Worm (Caenorhabditis elegans) whole organism, L2 larva: Measurements from ENCODE around the gene irld-64.

Experiments
- F13H6.1 ChIP-seq: sonication (generic microtip); optimal IDR thresholded peaks from 2 replicates; lab custom pipeline; 2016; ENCODE audit warnings: missing genetic modification characterization, missing compliant biosample characterization
- R02D3.7 ChIP-seq: fragments of 150-350 bp; optimal IDR thresholded peaks from 2 replicates; lab custom pipeline; 2014; ENCODE audit warnings: missing biosample characterization, missing genetic modification characterization
- aly-2 ChIP-seq: fragments of 150-350 bp; optimal IDR thresholded peaks from 2 replicates; lab custom pipeline; 2014; ENCODE audit warnings: missing biosample characterization, missing genetic modification characterization
- ama-1 ChIP-seq: fragments of 150-350 bp; optimal IDR thresholded peaks from 2 replicates; lab custom pipeline; 2018; ENCODE audit warnings: inconsistent platforms
- elt-3 ChIP-seq: sonication (generic microtip); optimal IDR thresholded peaks from 2 replicates; lab custom pipeline; 2017; ENCODE audit warnings: missing biosample characterization, missing genetic modification characterization
- lin-39 ChIP-seq: fragments of 150-350 bp; optimal IDR thresholded peaks from 2 replicates; lab custom pipeline; 2014; ENCODE audit warnings: missing biosample characterization, missing genetic modification reagents, missing genetic modification characterization
- nhr-11 ChIP-seq: fragments of 150-350 bp; optimal IDR thresholded peaks from 2 replicates; lab custom pipeline; 2014; ENCODE audit warnings: missing biosample characterization, missing genetic modification characterization
- nhr-12 ChIP-seq: fragments of 150-350 bp; optimal IDR thresholded peaks from 2 replicates; lab custom pipeline; 2014; ENCODE audit warnings: missing biosample characterization, missing genetic modification characterization
- nhr-77 ChIP-seq: fragments of 150-350 bp; optimal IDR thresholded peaks from 2 replicates; lab custom pipeline; 2014; ENCODE audit warnings: missing biosample characterization, missing genetic modification characterization
- snpc-4 ChIP-seq: fragments of 150-350 bp; optimal IDR thresholded peaks from 2 replicates; lab custom pipeline; 2014; ENCODE audit warnings: missing biosample characterization, missing genetic modification characterization
- ztf-4 ChIP-seq: fragments of 150-350 bp; optimal IDR thresholded peaks from 2 replicates; lab custom pipeline; 2014; ENCODE audit warnings: missing biosample characterization, missing genetic modification characterization

ce11 chrII:2973940-2974402 lies 43.6 kb upstream of the irld-64 start:
- peak; percentile 40 for TF ChIP-seq R02D3.7
- TF ChIP-seq ztf-4 (tag; lab: Kevin White, UChicago), result peak; percentile 96
- no peak for TF ChIP-seq lin-39 (tag; lab: Kevin White, UChicago)
- TF ChIP-seq snpc-4, result peak; percentile 72
- TF ChIP-seq nhr-12 (tag; lab: Kevin White, UChicago), result no peak
- peak; percentile 97 for TF ChIP-seq F13H6.1 (tag; lab: Kevin White, UChicago)
- TF ChIP-seq elt-3, result no peak
- peak; percentile 81 for TF ChIP-seq ama-1 (lab: Kevin White, UChicago)
- no peak for TF ChIP-seq aly-2
- peak; percentile 30 for TF ChIP-seq nhr-77 (tag; lab: Kevin White, UChicago)
- TF ChIP-seq nhr-11 (tag; lab: Kevin White, UChicago), result no peak
